Worm (Caenorhabditis elegans) whole organism, L4 larva: ENCODE results near the gene spon-1.

ENCODE experiments used
- sdz-12 ChIP-seq: fragments of 200-800 bp; sonication (Bioruptor generic); optimal IDR thresholded peaks from 2 replicates; lab custom pipeline; 2018; ENCODE audit warnings: mild to moderate bottlenecking, missing genetic modification characterization, missing compliant biosample characterization
- zip-2 ChIP-seq: fragments of 150-350 bp; optimal IDR thresholded peaks from 2 replicates; lab custom pipeline; 2014; ENCODE audit warnings: missing biosample characterization, missing genetic modification characterization

DNA sequence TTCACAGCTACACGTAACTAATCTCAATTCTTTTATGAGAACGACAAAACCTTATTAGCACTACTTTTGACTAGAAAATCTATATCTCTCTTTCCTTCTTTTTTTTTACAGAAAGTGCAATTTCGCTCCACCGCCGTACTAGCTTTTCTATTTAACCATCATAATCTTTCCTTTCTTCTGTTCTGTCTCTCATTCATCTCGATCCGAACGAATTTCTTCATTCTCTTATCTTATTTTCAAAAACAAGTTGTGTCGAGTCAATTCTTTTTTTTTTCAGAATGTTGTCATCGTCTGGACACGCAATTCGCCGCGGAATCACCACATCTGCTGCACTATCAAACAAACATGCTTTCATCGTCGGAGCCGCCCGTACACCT lies 42.8 kb upstream of the spon-1 start, which contains the start of gene kat-1:
- TF ChIP-seq sdz-12 (GFP tag; lab: Kevin White, UChicago), result no peak
- no peak for TF ChIP-seq zip-2 (tag; lab: Kevin White, UChicago)
